Fruit fly (Drosophila melanogaster) whole organism, adult: ENCODE data around the gene CG11983.

ENCODE experiments used
- CG11617 ChIP-seq: fragments of 200-800 bp; sonication (Bioruptor generic); optimal IDR thresholded peaks from 2 replicates; lab custom pipeline; 2017; ENCODE audit warnings: mild to moderate bottlenecking, missing biosample characterization, missing genetic modification reagents, missing genetic modification characterization
- CG12768 ChIP-seq: fragments of 200-800 bp; sonication (Bioruptor generic); optimal IDR thresholded peaks from 2 replicates; lab custom pipeline; 2017; ENCODE audit warnings: missing biosample characterization, missing genetic modification characterization, mild to moderate bottlenecking, moderate library complexity, missing genetic modification reagents
- CG14711 ChIP-seq: fragments of 200-800 bp; sonication (Bioruptor generic); optimal IDR thresholded peaks from 2 replicates; lab custom pipeline; 2018; ENCODE audit warnings: missing biosample characterization, mild to moderate bottlenecking, missing genetic modification characterization, moderate library complexity
- CG1620 ChIP-seq: fragments of 200-800 bp; sonication (Bioruptor generic); optimal IDR thresholded peaks from 2 replicates; lab custom pipeline; 2016; ENCODE audit warnings: missing biosample characterization, missing genetic modification characterization
- CG33017 ChIP-seq: fragments of 200-800 bp; sonication (Bioruptor generic); optimal IDR thresholded peaks from 2 replicates; lab custom pipeline; 2018; ENCODE audit warnings: missing biosample characterization, mild to moderate bottlenecking, missing genetic modification characterization, moderate library complexity
- CG5204 ChIP-seq: fragments of 200-800 bp; sonication (Bioruptor generic); optimal IDR thresholded peaks from 2 replicates; lab custom pipeline; 2016; ENCODE audit warnings: missing biosample characterization, missing genetic modification characterization
- CG7045 ChIP-seq: fragments of 200-800 bp; sonication (Bioruptor generic); optimal IDR thresholded peaks from 2 replicates; lab custom pipeline; 2017; ENCODE audit warnings: missing biosample characterization, mild to moderate bottlenecking, missing genetic modification characterization
- CG7101 ChIP-seq: fragments of 200-800 bp; sonication (Bioruptor generic); optimal IDR thresholded peaks from 2 replicates; lab custom pipeline; 2018; ENCODE audit warnings: missing biosample characterization, mild to moderate bottlenecking, missing genetic modification characterization, moderate library complexity
- Clk ChIP-seq: fragments of 200-800 bp; sonication (Bioruptor generic); optimal IDR thresholded peaks from 2 replicates; lab custom pipeline; 2017; ENCODE audit warnings: missing biosample characterization, missing genetic modification characterization
- Crg-1 ChIP-seq: fragments of 200-800 bp; sonication (Bioruptor generic); optimal IDR thresholded peaks from 2 replicates; lab custom pipeline; 2016; ENCODE audit warnings: missing biosample characterization, missing genetic modification characterization
- Hr96 ChIP-seq: fragments of 200-800 bp; sonication (Bioruptor generic); optimal IDR thresholded peaks from 2 replicates; lab custom pipeline; 2016; ENCODE audit warnings: missing biosample characterization, missing genetic modification characterization
- Mnt ChIP-seq: fragments of 200-800 bp; sonication (Bioruptor generic); optimal IDR thresholded peaks from 2 replicates; lab custom pipeline; 2016; ENCODE audit warnings: missing biosample characterization, mild to moderate bottlenecking, missing genetic modification characterization
- bab1 ChIP-seq: fragments of 200-800 bp; sonication (Bioruptor generic); optimal IDR thresholded peaks from 3 replicates; lab custom pipeline; 2019; ENCODE audit warnings: missing biosample characterization, mild to moderate bottlenecking, missing genetic modification characterization, moderate library complexity
- cic ChIP-seq: fragments of 200-800 bp; sonication (Bioruptor generic); optimal IDR thresholded peaks from 2 replicates; lab custom pipeline; 2017; ENCODE audit warnings: missing biosample characterization, mild to moderate bottlenecking, missing genetic modification characterization, moderate library complexity
- cnc ChIP-seq, 2 experiments: fragments of >200 bp; optimal IDR thresholded peaks; 2 replicates each; lab custom pipeline; 2017
- kay ChIP-seq: fragments of 200-800 bp; sonication (Bioruptor generic); peaks from one replicate; lab custom pipeline; 2016; ENCODE audit warnings: missing biosample characterization, missing genetic modification characterization, borderline replicate concordance
- ovo ChIP-seq: fragments of 200-800 bp; sonication (Bioruptor generic); optimal IDR thresholded peaks from 2 replicates; lab custom pipeline; 2016; ENCODE audit warnings: missing biosample characterization, missing genetic modification characterization
- pad ChIP-seq: fragments of 200-800 bp; sonication (Bioruptor generic); optimal IDR thresholded peaks from 3 replicates; lab custom pipeline; 2017; ENCODE audit warnings: missing biosample characterization, missing genetic modification characterization, mild to moderate bottlenecking, moderate library complexity, missing genetic modification reagents
- tj ChIP-seq: fragments of 200-800 bp; sonication (Bioruptor generic); optimal IDR thresholded peaks from 3 replicates; lab custom pipeline; 2017; ENCODE audit warnings: missing biosample characterization, mild to moderate bottlenecking, missing genetic modification characterization, moderate library complexity
- toe ChIP-seq: fragments of 200-800 bp; sonication (Bioruptor generic); optimal IDR thresholded peaks from 2 replicates; lab custom pipeline; 2016; ENCODE audit warnings: missing biosample characterization, missing genetic modification characterization

Gene CG11983

DNA sequence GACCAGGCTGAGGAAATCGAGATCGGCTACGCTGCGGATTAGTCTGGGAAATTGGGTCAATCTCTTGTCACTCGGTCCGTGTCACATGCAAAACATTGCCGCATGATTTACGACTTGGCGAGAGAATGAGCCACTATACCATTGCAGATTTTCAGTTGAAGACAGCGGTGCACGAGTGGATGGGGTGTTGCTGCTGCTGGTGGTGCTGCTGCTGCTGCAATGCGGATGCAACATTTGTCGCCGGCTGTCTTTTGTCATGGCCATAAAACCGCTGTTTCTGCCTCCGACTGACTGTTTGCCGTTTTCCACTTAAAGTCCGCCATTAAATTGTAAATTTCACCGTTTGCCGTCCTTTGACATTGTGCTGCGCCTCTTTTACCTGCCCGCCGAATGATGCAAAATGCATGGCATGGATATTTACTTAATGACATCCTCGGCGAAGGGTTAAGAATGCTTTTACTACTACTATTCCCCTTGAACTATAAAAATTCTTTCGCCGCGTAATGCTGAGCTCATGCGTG is 32.0 kb upstream of the CG11983 start:
- no peak for TF ChIP-seq CG5204 (GFP tag; lab: Kevin White, UChicago)
- no peak for TF ChIP-seq kay
- TF ChIP-seq CG11617 (GFP tag; lab: Kevin White, UChicago) = no peak
- TF ChIP-seq CG7101 (tag; lab: Kevin White, UChicago) = no peak
- no peak for TF ChIP-seq Crg-1
- TF ChIP-seq Hr96 (GFP tag; lab: Kevin White, UChicago) = no peak
- no peak for TF ChIP-seq tj (GFP tag; lab: Kevin White, UChicago)
- TF ChIP-seq CG7045 (GFP tag; lab: Kevin White, UChicago) = no peak
- TF ChIP-seq pad (GFP tag; lab: Kevin White, UChicago) = no peak

DNA sequence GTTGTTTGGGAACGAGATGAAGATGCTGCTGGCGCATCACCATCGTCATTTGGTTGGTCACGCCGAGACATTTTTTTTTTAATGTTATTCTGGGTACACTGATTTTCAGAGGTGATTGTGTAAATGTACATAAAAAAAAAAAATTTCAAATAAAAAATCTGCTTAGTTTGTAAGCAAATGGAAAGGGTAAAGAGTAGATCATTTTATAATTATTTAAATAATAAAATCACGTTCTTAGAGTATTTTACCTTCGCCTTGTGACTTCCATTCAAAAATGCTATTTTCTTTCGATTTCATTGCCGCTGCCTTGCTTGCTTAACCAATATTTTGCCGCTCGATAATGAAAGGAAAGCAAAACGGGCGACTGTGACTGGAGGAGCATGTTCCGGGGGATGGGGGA is 29.4 kb upstream of the CG11983 start:
- TF ChIP-seq CG33017 (tag; lab: Kevin White, UChicago) = no peak
- no peak for TF ChIP-seq toe (GFP tag; lab: Kevin White, UChicago)
- TF ChIP-seq cnc (optimal IDR thresholded peaks at IDR 0.05; lab: Kevin White, UChicago) = no peak
- TF ChIP-seq bab1 (GFP tag; lab: Kevin White, UChicago) = no peak
- TF ChIP-seq CG12768 (GFP tag; lab: Kevin White, UChicago) = no peak
- no peak for TF ChIP-seq ovo (GFP tag; lab: Kevin White, UChicago)
- TF ChIP-seq Crg-1 = no peak
- no peak for TF ChIP-seq kay
- TF ChIP-seq cic (GFP tag; lab: Kevin White, UChicago) = no peak
- no peak for TF ChIP-seq CG14711
- TF ChIP-seq CG7101 (tag; lab: Kevin White, UChicago) = no peak
- no peak for TF ChIP-seq CG7045 (GFP tag; lab: Kevin White, UChicago)
- no peak for TF ChIP-seq Mnt (GFP tag; lab: Kevin White, UChicago)
- no peak for TF ChIP-seq CG5204 (GFP tag; lab: Kevin White, UChicago)
- TF ChIP-seq tj (GFP tag; lab: Kevin White, UChicago) = no peak
- no peak for TF ChIP-seq CG1620
- no peak for TF ChIP-seq pad (GFP tag; lab: Kevin White, UChicago)
- no peak for TF ChIP-seq CG11617 (GFP tag; lab: Kevin White, UChicago)

DNA sequence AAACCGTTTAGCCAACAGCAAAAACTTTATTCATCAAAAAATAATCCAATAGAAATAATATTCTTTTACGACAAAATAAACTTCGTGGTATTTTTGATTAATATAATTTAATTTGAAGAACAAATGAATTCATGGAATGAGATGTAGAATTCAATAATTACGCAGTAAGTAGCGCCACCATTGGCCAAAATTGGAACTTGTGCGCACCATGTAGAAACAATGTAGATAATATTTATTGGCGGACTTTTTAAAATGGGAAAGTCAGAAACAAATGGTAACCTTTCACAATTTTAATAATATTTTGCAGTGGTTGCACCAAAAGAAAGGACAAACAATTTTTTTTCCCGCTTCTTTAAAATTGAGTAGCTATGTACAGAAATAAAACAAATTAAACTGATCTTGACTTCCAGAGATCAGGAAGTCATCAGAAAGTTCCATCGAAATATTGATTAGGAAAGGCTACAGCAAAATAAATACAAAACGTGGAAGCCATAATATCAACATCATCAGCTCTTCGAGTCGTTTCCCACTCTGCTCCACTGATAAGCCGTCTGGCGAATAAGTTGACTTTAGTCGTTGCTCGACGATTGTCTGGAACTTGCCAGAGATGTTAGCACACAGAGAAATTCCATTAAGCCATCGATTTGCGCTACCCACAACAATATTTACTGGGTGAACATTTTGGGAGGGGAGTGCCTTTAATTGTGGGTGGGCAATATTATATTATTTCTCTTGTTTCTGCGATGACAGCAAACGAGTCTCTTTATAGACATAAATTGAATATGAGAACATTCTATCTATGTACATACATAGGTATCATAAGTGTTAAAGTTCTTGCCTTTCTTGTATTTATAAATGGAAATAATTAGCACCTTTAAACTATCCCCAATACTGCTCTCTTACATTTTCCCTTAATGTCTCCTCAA is 28.0 kb upstream of the CG11983 start:
- TF ChIP-seq CG1620 (no peak), toe (GFP tag; lab: Kevin White, UChicago) (peak; percentile 28), CG14711 (no peak), CG12768 (GFP tag; lab: Kevin White, UChicago) (peak; percentile 39), Mnt (GFP tag; lab: Kevin White, UChicago) (no peak), pad (GFP tag; lab: Kevin White, UChicago) (no peak), CG7101 (tag; lab: Kevin White, UChicago) (no peak), CG7045 (GFP tag; lab: Kevin White, UChicago) (no peak)

DNA sequence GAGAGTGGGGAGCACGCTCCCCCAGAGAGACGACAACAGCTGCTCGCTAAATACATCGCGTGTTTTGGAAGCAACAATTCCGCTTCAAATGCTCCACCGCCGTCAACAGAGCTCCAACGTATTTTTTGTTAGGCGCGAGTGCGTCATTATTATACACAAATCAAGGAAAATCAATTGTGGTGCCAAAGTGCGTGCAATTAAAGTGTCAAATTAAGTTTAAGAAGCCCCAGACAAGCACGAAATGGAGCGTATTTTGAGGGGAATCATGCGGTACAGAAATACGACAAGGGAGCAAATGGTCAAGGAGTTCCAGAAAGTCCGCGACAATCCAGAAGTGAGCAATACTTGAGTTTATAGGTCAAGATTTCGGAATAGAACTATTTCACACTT is 27.4 kb upstream of the CG11983 start, which contains the start of gene CAHbeta:
Gene CAHbeta, plus strand, starts transcription at position 85 of the 390 bp plus-strand sequence.
- no peak for TF ChIP-seq CG5204 (GFP tag; lab: Kevin White, UChicago)
- peak; percentile 53 for TF ChIP-seq Hr96 (GFP tag; lab: Kevin White, UChicago)
- TF ChIP-seq CG33017 (tag; lab: Kevin White, UChicago) = no peak
- TF ChIP-seq CG12768 (GFP tag; lab: Kevin White, UChicago) = peak; percentile 67
- no peak for TF ChIP-seq Clk (GFP tag; lab: Kevin White, UChicago)
- TF ChIP-seq CG1620 = no peak
- TF ChIP-seq Mnt (GFP tag; lab: Kevin White, UChicago) = peak; percentile 50
- TF ChIP-seq kay = peak; percentile 95
- no peak for TF ChIP-seq tj (GFP tag; lab: Kevin White, UChicago)
- TF ChIP-seq cic (GFP tag; lab: Kevin White, UChicago) = peak; percentile 32
- peak; percentile 34 for TF ChIP-seq pad (GFP tag; lab: Kevin White, UChicago)
- TF ChIP-seq CG7101 (tag; lab: Kevin White, UChicago) = peak; percentile 9
- no peak for TF ChIP-seq ovo (GFP tag; lab: Kevin White, UChicago)
- no peak for TF ChIP-seq cnc (optimal IDR thresholded peaks at IDR 0.05; lab: Kevin White, UChicago)
- TF ChIP-seq bab1 (GFP tag; lab: Kevin White, UChicago) = peak; percentile 57
- peak; percentile 11 for TF ChIP-seq CG14711
- TF ChIP-seq Crg-1 = no peak
- TF ChIP-seq toe (GFP tag; lab: Kevin White, UChicago) = no peak
- peak; percentile 44 for TF ChIP-seq CG7045 (GFP tag; lab: Kevin White, UChicago)
- TF ChIP-seq CG11617 (GFP tag; lab: Kevin White, UChicago) = peak; percentile 32

DNA sequence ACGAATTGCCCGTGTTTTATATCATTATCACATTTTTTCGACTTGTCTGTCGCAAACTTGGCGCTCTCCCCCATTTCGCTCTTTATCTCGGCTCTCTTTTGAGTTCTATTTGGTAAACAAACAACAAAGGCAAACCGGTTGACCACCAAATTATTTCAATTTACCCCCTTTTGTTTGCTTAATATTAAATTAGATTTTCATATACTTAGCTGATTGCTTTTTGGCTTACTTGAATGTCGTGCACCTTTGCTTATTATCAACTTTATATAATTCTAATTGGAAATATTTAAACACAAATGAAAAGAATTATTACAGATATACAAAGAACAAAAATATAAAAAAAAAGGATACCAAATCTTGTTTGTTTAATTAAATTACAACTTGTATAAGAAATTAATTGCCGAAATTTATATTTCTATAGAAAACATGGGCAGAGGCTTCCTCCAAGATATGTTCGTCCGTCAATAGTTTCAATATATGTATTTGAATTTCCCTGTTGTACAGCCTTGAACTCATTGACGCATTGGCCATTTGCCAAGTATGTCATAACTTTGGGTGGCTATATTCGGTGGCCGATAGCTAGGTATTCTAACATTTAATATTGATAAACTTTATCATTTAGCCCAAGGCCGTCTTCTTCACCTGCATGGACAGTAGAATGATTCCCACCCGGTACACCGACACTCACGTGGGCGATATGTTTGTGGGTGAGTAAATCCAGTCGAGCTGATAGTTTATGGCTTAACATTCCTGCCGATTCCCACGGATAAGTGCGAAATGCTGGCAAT is 26.7 kb upstream of the CG11983 start:
- no peak for TF ChIP-seq CG7101 (tag; lab: Kevin White, UChicago)
- no peak for TF ChIP-seq kay
- TF ChIP-seq CG14711 = no peak
